Worm (Caenorhabditis elegans): Measurements from ENCODE around the gene grl-1.

The grl-1 gene

DNA sequence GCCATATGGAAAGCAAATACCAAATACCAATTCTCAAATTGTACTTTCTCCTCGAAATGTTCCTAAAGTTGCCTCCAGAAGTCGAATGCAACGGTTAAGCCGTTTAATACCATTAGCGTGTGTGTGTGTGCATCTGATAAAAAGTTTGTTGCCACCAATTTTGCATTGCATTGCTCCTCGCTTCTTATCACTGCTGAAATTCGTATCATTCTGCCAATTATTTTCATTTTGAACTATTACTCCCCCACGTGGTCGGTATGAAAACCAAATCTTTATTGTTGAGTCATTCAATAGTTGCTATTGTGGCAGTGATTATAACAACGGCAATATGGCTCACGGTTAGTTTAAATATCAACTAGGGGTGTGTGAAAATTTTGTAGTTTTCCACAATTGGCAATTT is 43.5 kb downstream of the grl-1 start, which contains the start of gene T05C3.6:
TSS of gene T05C3.6 (plus strand) at position 241 of the 400 bp plus-strand sequence.
- no peak for TF ChIP-seq egl-27 (tag; optimal IDR thresholded peaks at IDR 0.05)
- peak; percentile 89 for TF ChIP-seq fos-1 (tag; optimal IDR thresholded peaks at IDR 0.05)
- TF ChIP-seq mdl-1 (tag; optimal IDR thresholded peaks at IDR 0.05) = no peak
- TF ChIP-seq crh-2 (tag; optimal IDR thresholded peaks at IDR 0.05) = peak; percentile 28
- TF ChIP-seq gmeb-1 (tag; optimal IDR thresholded peaks at IDR 0.05) = peak; percentile 20
- TF ChIP-seq lin-11 (tag; optimal IDR thresholded peaks at IDR 0.05) = no peak
- TF ChIP-seq elt-1 (tag; optimal IDR thresholded peaks at IDR 0.05) = no peak

DNA sequence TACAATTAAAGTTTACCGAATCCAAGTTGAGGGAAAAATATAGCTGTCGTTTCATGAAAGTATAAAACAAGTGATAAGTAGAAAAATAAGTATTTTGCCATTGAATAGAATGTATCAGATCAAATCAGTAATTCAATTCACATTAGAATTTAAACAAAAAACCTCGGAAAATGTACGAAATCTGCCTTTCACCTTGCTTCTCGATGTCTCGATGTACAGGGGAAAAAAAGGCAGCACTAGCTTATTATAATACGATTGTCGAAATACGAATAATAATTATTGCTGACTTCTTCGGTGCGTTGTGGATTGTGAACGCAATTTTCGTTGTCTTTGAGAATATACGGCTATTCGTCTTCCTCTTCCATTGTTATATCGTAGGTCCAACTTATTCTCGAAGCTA is 44.9 kb downstream of the grl-1 start, which contains the start of gene grl-18:
TSS of gene grl-18 (minus strand) at position 101 of the 400 bp plus-strand sequence.
- TF ChIP-seq sem-4 (tag; optimal IDR thresholded peaks at IDR 0.05) = no peak

DNA sequence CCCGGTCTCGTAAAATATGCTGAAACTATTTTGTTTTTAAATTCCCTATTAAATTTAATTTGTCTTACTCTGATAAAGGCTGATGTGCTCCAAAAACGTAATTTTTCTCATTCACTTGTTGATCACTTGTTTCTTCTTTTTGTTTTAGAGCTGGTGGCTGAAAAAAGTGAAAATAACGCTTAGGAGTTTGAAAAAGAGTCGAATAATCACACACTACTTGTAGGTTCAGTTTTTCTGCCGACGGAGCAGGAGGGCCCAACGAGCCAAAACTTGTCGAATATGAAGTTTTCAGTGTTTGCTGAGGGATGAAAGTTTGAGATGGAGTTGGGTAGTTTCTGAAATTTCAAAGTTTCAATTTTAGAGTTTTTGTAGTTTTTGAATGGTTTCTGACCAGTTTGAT is 46.5 kb downstream of the grl-1 start:
- no peak for TF ChIP-seq lsy-2 (tag; optimal IDR thresholded peaks at IDR 0.05)
- no peak for TF ChIP-seq mdl-1 (tag; optimal IDR thresholded peaks at IDR 0.05)
- no peak for TF ChIP-seq ceh-16 (tag; optimal IDR thresholded peaks at IDR 0.05)
- no peak for TF ChIP-seq sem-4 (tag; optimal IDR thresholded peaks at IDR 0.05)

DNA sequence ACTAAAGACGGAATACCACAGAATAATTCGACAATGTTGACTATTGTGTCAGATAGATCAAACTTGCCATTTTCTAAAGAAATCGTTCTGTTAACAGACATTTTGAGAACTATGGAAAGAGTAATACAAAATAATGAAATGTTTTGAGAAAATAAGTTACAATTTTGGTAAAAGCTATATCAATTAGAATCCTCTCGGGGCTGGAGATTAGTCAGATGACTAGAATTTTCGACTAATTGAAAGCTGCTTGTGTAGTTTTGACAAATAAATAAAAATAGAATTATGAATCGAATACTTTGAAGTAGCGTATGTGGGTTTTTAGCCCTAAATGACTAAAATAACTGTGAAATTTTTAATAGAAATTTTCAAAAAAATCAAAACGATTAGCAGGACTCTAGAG is 48.8 kb downstream of the grl-1 start, which contains the start of gene srg-65:
TSS of gene srg-65 (minus strand) at position 101 of the 400 bp plus-strand sequence.
- TF ChIP-seq nhr-237 (tag; optimal IDR thresholded peaks at IDR 0.05) (no peak), unc-55 (GFP tag; optimal IDR thresholded peaks at IDR 0.05) (no peak), fos-1 (tag; optimal IDR thresholded peaks at IDR 0.05) (no peak), lin-13 (GFP tag; optimal IDR thresholded peaks at IDR 0.05) (no peak), skn-1 (tag; optimal IDR thresholded peaks at IDR 0.05) (no peak)

DNA sequence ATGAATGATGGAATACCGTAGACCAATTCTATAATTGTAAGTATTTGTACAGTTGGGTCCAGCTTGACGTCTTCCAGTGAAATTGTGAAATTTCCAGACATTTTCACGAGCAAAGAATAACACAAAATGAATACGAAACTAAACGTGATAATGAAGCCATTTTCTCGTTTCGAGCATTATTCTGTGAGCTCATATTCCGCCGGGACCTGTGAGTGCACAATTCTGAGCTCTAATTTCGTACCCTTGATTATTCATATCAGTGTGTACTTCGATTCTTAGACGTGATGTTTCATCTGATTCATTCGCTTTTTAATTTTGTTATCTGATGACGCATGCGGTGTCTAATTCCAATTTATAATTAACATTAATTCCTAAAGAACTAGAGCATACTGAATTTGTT is 51.3 kb downstream of the grl-1 start, which contains the start of gene srg-66:
TSS of gene srg-66 (minus strand) at position 101 of the 400 bp plus-strand sequence.
- TF ChIP-seq mdl-1 (tag; optimal IDR thresholded peaks at IDR 0.05) = no peak
- no peak for TF ChIP-seq nhr-21 (tag; optimal IDR thresholded peaks at IDR 0.05)
- TF ChIP-seq ztf-1 (GFP tag; conservative IDR thresholded peaks at IDR 0.05) = no peak
- no peak for TF ChIP-seq nhr-10 (tag; optimal IDR thresholded peaks at IDR 0.05)
- no peak for TF ChIP-seq F13H6.1 (tag; optimal IDR thresholded peaks at IDR 0.05)
- TF ChIP-seq R02D3.7 (tag; optimal IDR thresholded peaks at IDR 0.05) = no peak
- TF ChIP-seq ztf-11 (tag; optimal IDR thresholded peaks at IDR 0.05) = no peak
- TF ChIP-seq C34F6.9 (tag; optimal IDR thresholded peaks at IDR 0.05) = no peak
- no peak for TF ChIP-seq zag-1 (tag; optimal IDR thresholded peaks at IDR 0.05)
- TF ChIP-seq ama-1 (optimal IDR thresholded peaks at IDR 0.05) = no peak
- TF ChIP-seq crh-2 (tag; optimal IDR thresholded peaks at IDR 0.05) = no peak
